Fruit fly (Drosophila melanogaster): ENCODE measurements around the gene CG42591.

DNA sequence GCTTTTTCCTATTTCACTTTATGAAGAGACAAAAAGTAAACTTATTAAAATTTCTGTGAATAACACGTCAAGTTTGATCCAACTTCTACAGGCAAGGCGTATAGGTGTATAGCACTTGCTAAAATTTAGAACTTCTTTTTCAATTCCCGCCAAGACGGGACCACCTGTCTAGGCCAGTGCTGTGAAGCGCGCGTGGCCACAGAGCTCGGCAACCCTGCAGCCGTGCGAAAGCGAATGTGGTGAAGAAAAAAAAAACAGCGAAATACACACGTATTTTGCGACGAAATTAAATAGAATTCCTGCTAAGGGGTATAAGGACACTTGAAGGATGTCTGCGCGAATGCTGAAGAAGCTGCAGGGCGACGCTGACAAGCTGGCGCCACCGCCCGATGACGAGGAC, 40.4 kb upstream of the CG42591 start, which contains the start of gene Nulp1:
- no peak for TF ChIP-seq CG9948 (tag; optimal IDR thresholded peaks at IDR 0.05)
- no peak for TF ChIP-seq Pif1B (GFP tag; optimal IDR thresholded peaks at IDR 0.05)
- TF ChIP-seq CG8301 (tag; optimal IDR thresholded peaks at IDR 0.05), result no peak
- TF ChIP-seq CG12605 (GFP tag; IDR thresholded peaks at IDR 0.05), result no peak
- no peak for TF ChIP-seq CG14655 (GFP tag; optimal IDR thresholded peaks at IDR 0.05)
- peak; percentile 44; the same call in 1 of the 2 replicates for TF ChIP-seq rn (GFP tag; IDR thresholded peaks at IDR 0.05)
- no peak for TF ChIP-seq CG10348 (GFP tag; IDR thresholded peaks at IDR 0.05)
- no peak; the same call in 2 of the 3 replicates for TF ChIP-seq fd96Ca (GFP tag; IDR thresholded peaks at IDR 0.05)
- no peak for TF ChIP-seq Pif1A (GFP tag; optimal IDR thresholded peaks at IDR 0.05)
- no peak for TF ChIP-seq CG13204 (GFP tag; optimal IDR thresholded peaks at IDR 0.05)
- TF ChIP-seq gl (tag; optimal IDR thresholded peaks at IDR 0.05), result no peak
- TF ChIP-seq CG4496 (GFP tag; IDR thresholded peaks at IDR 0.05), result peak; percentile 74; the same call in 2 of the 3 replicates
- TF ChIP-seq CG15710 (tag; optimal IDR thresholded peaks at IDR 0.05), result no peak
- TF ChIP-seq Snoo (tag; optimal IDR thresholded peaks at IDR 0.05), result peak; percentile 40

Data from whole organism, pupa.